Worm (Caenorhabditis elegans): ENCODE results near the gene F45G2.7.

- TF ChIP-seq lsy-2 (tag; optimal IDR thresholded peaks at IDR 0.05): no peak
- no peak for TF ChIP-seq unc-86 (tag; optimal IDR thresholded peaks at IDR 0.05)
- no peak for TF ChIP-seq egl-27 (tag; optimal IDR thresholded peaks at IDR 0.05)
- TF ChIP-seq nhr-12 (tag; optimal IDR thresholded peaks at IDR 0.05): no peak
- no peak for TF ChIP-seq ztf-11 (tag; optimal IDR thresholded peaks at IDR 0.05)
- TF ChIP-seq blmp-1 (tag; optimal IDR thresholded peaks at IDR 0.05): no peak
- TF ChIP-seq mab-9 (GFP tag; IDR thresholded peaks at IDR 0.05): no peak
- TF ChIP-seq nhr-11 (tag; optimal IDR thresholded peaks at IDR 0.05): no peak
- TF ChIP-seq jun-1 (tag; optimal IDR thresholded peaks at IDR 0.05): no peak
- TF ChIP-seq skn-1 (tag; optimal IDR thresholded peaks at IDR 0.05): no peak
- TF ChIP-seq pqm-1 (tag; optimal IDR thresholded peaks at IDR 0.05): no peak
Observed at ce11 chrIII:13476682-13477081, 42.4 kb upstream of the F45G2.7 start, which contains the start of gene T27E9.6.

All from whole organism, L1 larva.